Fruit fly (Drosophila melanogaster) whole organism, embryonic: ENCODE data around the gene Rchy1.

Experiments
- Adf1 ChIP-seq: fragments of 200-800 bp; sonication (Bioruptor generic); IDR thresholded peaks from 2 replicates; pipeline ENCODE4 v1.3.6; 2022; ENCODE audit warnings: missing biosample characterization, missing genetic modification characterization
- Awh ChIP-seq: fragments of 200-800 bp; sonication (Bioruptor generic); IDR thresholded peaks from 2 replicates; pipeline ENCODE4, ENCODE4 v1.3.6; 2022; ENCODE audit warnings: missing biosample characterization, missing genetic modification characterization
- BtbVII ChIP-seq: fragments of 200-800 bp; sonication (Bioruptor generic); optimal IDR thresholded peaks from 3 replicates; lab custom pipeline; 2017; ENCODE audit warnings: missing biosample characterization, mild to moderate bottlenecking, missing genetic modification characterization
- CG10543 ChIP-seq: fragments of 200-800 bp; sonication (Bioruptor generic); optimal IDR thresholded peaks from 3 replicates; lab custom pipeline; 2017; ENCODE audit warnings: missing biosample characterization, mild to moderate bottlenecking, missing genetic modification characterization, moderate library complexity
- CG11504 ChIP-seq: fragments of 200-800 bp; sonication (Bioruptor generic); optimal IDR thresholded peaks from 3 replicates; lab custom pipeline; 2019; ENCODE audit warnings: missing biosample characterization, mild to moderate bottlenecking, missing genetic modification characterization, moderate library complexity
- CG12744 ChIP-seq: fragments of 200-800 bp; sonication (Bioruptor generic); optimal IDR thresholded peaks from 2 replicates; lab custom pipeline; 2016; ENCODE audit warnings: missing biosample characterization, missing genetic modification characterization
- CG15479 ChIP-seq: fragments of 200-800 bp; sonication (Bioruptor generic); optimal IDR thresholded peaks from 3 replicates; lab custom pipeline; 2019; ENCODE audit warnings: missing biosample characterization, mild to moderate bottlenecking, missing genetic modification characterization, moderate library complexity
- CG15601 ChIP-seq: fragments of 200-800 bp; sonication (Bioruptor generic); optimal IDR thresholded peaks from 3 replicates; lab custom pipeline; 2019; ENCODE audit warnings: missing biosample characterization, mild to moderate bottlenecking, missing genetic modification characterization, moderate library complexity
- CG16779 ChIP-seq: fragments of 200-800 bp; sonication (Bioruptor generic); IDR thresholded peaks from 2 replicates; pipeline ENCODE4 v1.3.6; 2022; ENCODE audit warnings: missing biosample characterization, missing genetic modification characterization
- CG16815 ChIP-seq: fragments of 200-800 bp; sonication (Bioruptor generic); optimal IDR thresholded peaks from 3 replicates; lab custom pipeline; 2017; ENCODE audit warnings: missing biosample characterization, mild to moderate bottlenecking, missing genetic modification characterization
- CG2116 ChIP-seq: fragments of 200-800 bp; sonication (Bioruptor generic); optimal IDR thresholded peaks from 3 replicates; lab custom pipeline; 2018; ENCODE audit warnings: missing biosample characterization, mild to moderate bottlenecking, missing genetic modification characterization
- CG2129 ChIP-seq: fragments of 200-800 bp; sonication (Bioruptor generic); IDR thresholded peaks from 2 replicates; pipeline ENCODE4 v1.3.6; 2022; ENCODE audit warnings: missing biosample characterization, missing genetic modification characterization; ENCODE audit not compliant: partially characterized antibody
- CG30431 ChIP-seq: fragments of 200-800 bp; sonication (Bioruptor generic); optimal IDR thresholded peaks from 2 replicates; lab custom pipeline; 2017; ENCODE audit warnings: missing biosample characterization, missing genetic modification characterization
- CG3847 ChIP-seq: fragments of 200-800 bp; sonication (Bioruptor generic); IDR thresholded peaks from 2 replicates; pipeline ENCODE4 v1.3.6; 2022; ENCODE audit warnings: missing biosample characterization, missing genetic modification characterization
- CG4617 ChIP-seq: fragments of 200-800 bp; sonication (Bioruptor generic); optimal IDR thresholded peaks from 3 replicates; lab custom pipeline; 2016; ENCODE audit warnings: missing biosample characterization, missing genetic modification characterization, borderline replicate concordance
- CG6175 ChIP-seq: fragments of 200-800 bp; sonication (Bioruptor generic); IDR thresholded peaks from 3 replicates; pipeline ENCODE4 v1.3.6; 2022; ENCODE audit warnings: missing biosample characterization, missing genetic modification characterization
- CG6654 ChIP-seq: fragments of 200-800 bp; sonication (Bioruptor generic); optimal IDR thresholded peaks from 2 replicates; lab custom pipeline; 2017; ENCODE audit warnings: missing biosample characterization, mild to moderate bottlenecking, missing genetic modification characterization
- CG6765 ChIP-seq: fragments of 200-800 bp; sonication (Bioruptor generic); optimal IDR thresholded peaks from 3 replicates; lab custom pipeline; 2017; ENCODE audit warnings: missing biosample characterization, mild to moderate bottlenecking, missing genetic modification characterization
- CG7786 ChIP-seq: fragments of 200-800 bp; sonication (Bioruptor generic); optimal IDR thresholded peaks from 2 replicates; lab custom pipeline; 2016; ENCODE audit warnings: missing biosample characterization, missing genetic modification characterization
- Gsc ChIP-seq: fragments of 200-800 bp; sonication (Bioruptor generic); IDR thresholded peaks from 2 replicates; pipeline ENCODE4 v1.3.6; 2022; ENCODE audit warnings: missing biosample characterization, missing genetic modification characterization
- Hand ChIP-seq: fragments of 200-800 bp; sonication (Bioruptor generic); optimal IDR thresholded peaks from 2 replicates; lab custom pipeline; 2017; ENCODE audit warnings: mild to moderate bottlenecking, missing biosample characterization, missing genetic modification reagents, missing genetic modification characterization
- MBD-R2 ChIP-seq: fragments of 200-800 bp; sonication (Bioruptor generic); IDR thresholded peaks from 2 replicates; pipeline ENCODE4 v1.3.6; 2022; ENCODE audit warnings: missing biosample characterization, missing genetic modification characterization
- Mad ChIP-seq: fragments of 200-800 bp; sonication (Bioruptor generic); optimal IDR thresholded peaks from 2 replicates; lab custom pipeline; 2016; ENCODE audit warnings: missing biosample characterization, missing genetic modification characterization
- Nf-YB ChIP-seq: fragments of 200-800 bp; sonication (Bioruptor generic); optimal IDR thresholded peaks from 3 replicates; lab custom pipeline; 2019; ENCODE audit warnings: missing biosample characterization, mild to moderate bottlenecking, missing genetic modification characterization, moderate library complexity
- Nf-YC ChIP-seq: fragments of 200-800 bp; optimal IDR thresholded peaks from 3 replicates; lab custom pipeline; 2019; ENCODE audit warnings: missing biosample characterization, mild to moderate bottlenecking, missing genetic modification characterization, moderate library complexity
- Opbp ChIP-seq: fragments of 200-800 bp; sonication (Bioruptor generic); IDR thresholded peaks from 3 replicates; pipeline ENCODE4 v1.3.6; 2022; ENCODE audit warnings: missing biosample characterization, missing genetic modification characterization; ENCODE audit not compliant: partially characterized antibody
- Rx ChIP-seq: fragments of 200-800 bp; sonication (Bioruptor generic); IDR thresholded peaks from 2 replicates; pipeline ENCODE4 v1.3.6; 2022; ENCODE audit warnings: missing biosample characterization, missing genetic modification characterization
- Scr ChIP-seq: fragments of 200-800 bp; sonication (Bioruptor generic); IDR thresholded peaks from 2 replicates; pipeline ENCODE4 v1.3.6; 2022; ENCODE audit warnings: missing biosample characterization, missing genetic modification characterization; ENCODE audit not compliant: partially characterized antibody
- Sry-β ChIP-seq: fragments of 200-800 bp; sonication (Bioruptor generic); optimal IDR thresholded peaks from 2 replicates; lab custom pipeline; 2018; ENCODE audit warnings: missing biosample characterization, mild to moderate bottlenecking, missing genetic modification characterization, moderate library complexity
- ac ChIP-seq: fragments of 200-800 bp; sonication (Bioruptor generic); optimal IDR thresholded peaks from 3 replicates; lab custom pipeline; 2017; ENCODE audit warnings: missing biosample characterization, mild to moderate bottlenecking, missing genetic modification characterization
- al ChIP-seq: fragments of 200-800 bp; sonication (Bioruptor generic); IDR thresholded peaks from 2 replicates; pipeline ENCODE4 v1.3.6; 2022; ENCODE audit warnings: missing biosample characterization, missing genetic modification characterization
- aop ChIP-seq: fragments of 200-800 bp; sonication (Bioruptor generic); IDR thresholded peaks from 2 replicates; pipeline ENCODE4 v1.3.6; 2022; ENCODE audit warnings: missing biosample characterization, missing genetic modification characterization
- ash1 ChIP-seq: fragments of 200-800 bp; sonication (Bioruptor generic); optimal IDR thresholded peaks from 2 replicates; lab custom pipeline; 2018; ENCODE audit warnings: missing biosample characterization, mild to moderate bottlenecking, missing genetic modification characterization
- bigmax ChIP-seq: fragments of 200-800 bp; sonication (Bioruptor generic); optimal IDR thresholded peaks from 2 replicates; lab custom pipeline; 2018; ENCODE audit warnings: missing biosample characterization, mild to moderate bottlenecking, missing genetic modification characterization
- cad ChIP-seq: fragments of >200 bp; optimal IDR thresholded peaks from 2 replicates; lab custom pipeline; 2017; ENCODE audit warnings: missing biosample characterization, missing genetic modification characterization
- ci ChIP-seq: fragments of 200-800 bp; sonication (Bioruptor generic); IDR thresholded peaks from 3 replicates; pipeline ENCODE4 v1.3.6; 2022; ENCODE audit warnings: missing biosample characterization, missing genetic modification characterization
- crp ChIP-seq, 2 experiments: fragments of 200-800 bp; sonication (Bioruptor generic); optimal IDR thresholded peaks; 2 replicates in 1 of 2; 3 replicates in 1 of 2; lab custom pipeline; 2017; ENCODE audit warnings: missing biosample characterization in 2 of 2, missing genetic modification characterization in 2 of 2, mild to moderate bottlenecking in 1 of 2, moderate library complexity in 1 of 2
- cwo ChIP-seq: fragments of 200-800 bp; sonication (Bioruptor generic); optimal IDR thresholded peaks from 3 replicates; lab custom pipeline; 2017; ENCODE audit warnings: missing biosample characterization, missing genetic modification characterization, mild to moderate bottlenecking, moderate library complexity, missing genetic modification reagents
- gcm ChIP-seq: fragments of 200-800 bp; sonication (Bioruptor generic); optimal IDR thresholded peaks from 2 replicates; lab custom pipeline; 2019; ENCODE audit warnings: missing biosample characterization, mild to moderate bottlenecking, missing genetic modification characterization, moderate library complexity
- gcm2 ChIP-seq: fragments of 200-800 bp; sonication (Bioruptor generic); optimal IDR thresholded peaks from 2 replicates; lab custom pipeline; 2016; ENCODE audit warnings: missing biosample characterization, missing genetic modification characterization
- nmo ChIP-seq: fragments of 200-800 bp; sonication (Bioruptor generic); optimal IDR thresholded peaks from 2 replicates; lab custom pipeline; 2018; ENCODE audit warnings: missing biosample characterization, mild to moderate bottlenecking, missing genetic modification characterization, moderate library complexity
- odd ChIP-seq: fragments of 200-800 bp; sonication (Bioruptor generic); optimal IDR thresholded peaks from 2 replicates; lab custom pipeline; 2017; ENCODE audit warnings: missing biosample characterization, mild to moderate bottlenecking, missing genetic modification characterization
- org-1 ChIP-seq: fragments of 200-800 bp; sonication (Bioruptor generic); optimal IDR thresholded peaks from 2 replicates; lab custom pipeline; 2017; ENCODE audit warnings: missing biosample characterization, missing genetic modification characterization
- p53 ChIP-seq: fragments of 200-800 bp; sonication (Bioruptor generic); optimal IDR thresholded peaks from 2 replicates; lab custom pipeline; 2016; ENCODE audit warnings: missing biosample characterization, missing genetic modification characterization
- pan ChIP-seq, 4 experiments: fragments of >200 bp in 3 of 4; fragments of 200-800 bp in 1 of 4; sonication (Bioruptor generic) in 1 of 4; optimal IDR thresholded peaks in 3 of 4; IDR thresholded peaks in 1 of 4; 2 replicates each; pipeline versions ENCODE4 v1.3.6 to Lab custom; 2017 to 2022; ENCODE audit warnings: missing biosample characterization in 2 of 4, missing genetic modification characterization in 2 of 4, mixed read lengths in 1 of 4
- rib ChIP-seq: fragments of 200-800 bp; sonication (Bioruptor generic); IDR thresholded peaks from 2 replicates; pipeline ENCODE4 v1.3.6; 2022; ENCODE audit warnings: missing biosample characterization, missing genetic modification characterization
- tin ChIP-seq: fragments of 200-800 bp; sonication (Bioruptor generic); optimal IDR thresholded peaks from 3 replicates; lab custom pipeline; 2016; ENCODE audit warnings: missing biosample characterization, missing genetic modification characterization
- yki ChIP-seq: fragments of >200 bp; optimal IDR thresholded peaks from 3 replicates; lab custom pipeline; 2018

Gene Rchy1

DNA sequence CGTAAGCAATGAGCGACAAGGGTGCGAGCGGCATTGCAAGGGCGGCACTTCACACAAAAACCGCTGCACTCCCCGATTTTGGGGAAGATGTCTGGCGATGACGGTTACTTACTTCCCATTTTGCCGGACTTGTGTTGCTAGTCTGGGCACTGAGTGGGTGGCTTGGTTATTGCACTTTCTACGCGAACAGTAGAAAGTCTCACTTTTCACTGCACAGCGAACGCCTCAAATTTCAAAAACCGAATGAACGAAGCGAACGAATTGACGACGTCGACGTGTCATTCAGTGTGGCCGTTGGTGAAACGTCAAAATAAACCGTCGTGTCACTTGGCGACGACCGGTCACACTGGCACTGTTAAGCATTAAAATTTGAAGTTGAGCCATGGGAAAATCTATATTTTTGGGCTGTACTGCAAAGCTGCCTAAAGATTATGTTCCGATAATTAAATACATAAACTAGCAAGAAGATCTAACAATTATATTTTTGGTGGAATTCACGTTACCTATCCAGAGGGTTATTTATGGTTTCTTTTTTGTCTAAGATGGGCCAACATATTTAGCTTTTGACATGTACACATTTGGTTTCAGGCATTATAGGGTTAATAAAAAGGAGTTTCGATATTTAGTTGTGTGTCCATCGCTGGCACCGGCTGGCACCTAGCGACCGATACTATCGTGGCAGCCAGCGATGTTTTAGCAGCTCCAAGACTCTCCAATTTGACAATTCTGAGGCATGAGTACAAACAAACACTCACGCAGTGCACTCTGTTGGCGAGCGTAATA lies 14.9 kb upstream of the Rchy1 start, which contains the start of the genes Sec61alpha and Daxx (continued):
- TF ChIP-seq nmo (GFP tag; lab: Kevin White, UChicago) (peak; percentile 87), Opbp (GFP tag; lab: Robert Waterston, UW) (peak; percentile 100), cad (GFP tag; lab: Kevin White, UChicago) (no peak), Rx (GFP tag; lab: Robert Waterston, UW) (peak; percentile 32; the same call in 1 of the 2 replicates), MBD-R2 (GFP tag; lab: Robert Waterston, UW) (peak; percentile 83), CG7786 (GFP tag; lab: Kevin White, UChicago) (peak; percentile 90), Nf-YB (peak; percentile 37), CG15601 (peak; percentile 78), CG16779 (GFP tag; lab: Robert Waterston, UW) (peak; percentile 81), p53 (peak; percentile 84), Adf1 (GFP tag; lab: Robert Waterston, UW) (peak; percentile 42), odd (GFP tag; lab: Kevin White, UChicago) (peak; percentile 48), Awh (GFP tag; lab: Robert Waterston, UW) (peak; percentile 70; the same call in 1 of the 2 replicates), Nf-YC (tag; lab: Kevin White, UChicago) (peak; percentile 78), CG6765 (GFP tag; lab: Kevin White, UChicago) (peak; percentile 67), gcm (GFP tag; lab: Kevin White, UChicago) (peak; percentile 65), CG6175 (GFP tag; lab: Robert Waterston, UW) (peak; percentile 64), cwo (GFP tag; lab: Kevin White, UChicago) (peak; percentile 62), CG12744 (peak; percentile 78), ash1 (GFP tag; lab: Kevin White, UChicago) (no peak), org-1 (GFP tag; lab: Kevin White, UChicago) (peak; percentile 1), CG11504 (tag; lab: Kevin White, UChicago) (peak; percentile 82), CG15479 (no peak), bigmax (no peak), ac (GFP tag; lab: Kevin White, UChicago) (peak; percentile 5), Mad (GFP tag; lab: Kevin White, UChicago) (peak; percentile 82), CG4617 (GFP tag; lab: Kevin White, UChicago) (peak; percentile 39), gcm2 (GFP tag; lab: Kevin White, UChicago) (peak; percentile 43), CG10543 (GFP tag; lab: Kevin White, UChicago) (peak; percentile 76), Hand (peak; percentile 27), crp (GFP tag; optimal IDR thresholded peaks at IDR 0.05; lab: Kevin White, UChicago) (peak in 1 of 2 experiments; percentile 65), aop (GFP tag; lab: Robert Waterston, UW) (peak; percentile 46; the same call in 1 of the 2 replicates), tin (peak; percentile 86), Scr (peak; percentile 99), CG6654 (GFP tag; lab: Kevin White, UChicago) (peak; percentile 30), Gsc (no peak), yki (lab: Kevin White, UChicago) (no peak), ci (GFP tag; lab: Robert Waterston, UW) (peak; percentile 79), BtbVII (GFP tag; lab: Kevin White, UChicago) (peak; percentile 25), CG2116 (GFP tag; lab: Kevin White, UChicago) (peak; percentile 78), pan (optimal IDR thresholded peaks at IDR 0.05; lab: Kevin White, UChicago) (no peak), pan (GFP tag; optimal IDR thresholded peaks at IDR 0.05 in 1 of 2, IDR thresholded peaks at IDR 0.05 in 1 of 2) (peak in 1 of 2 experiments; percentile 84), CG3847 (GFP tag; lab: Robert Waterston, UW) (peak; percentile 88), CG16815 (GFP tag; lab: Kevin White, UChicago) (peak; percentile 73), al (peak; percentile 88), CG2129 (GFP tag; lab: Robert Waterston, UW) (peak; percentile 98), CG30431 (peak; percentile 60), rib (GFP tag; lab: Robert Waterston, UW) (peak; percentile 71), Sry-β (GFP tag; lab: Kevin White, UChicago) (peak; percentile 35)
